Fruit fly (Drosophila melanogaster) whole organism, larva: ENCODE data around the gene cup.

Experiments used
- noc ChIP-seq: fragments of 200-800 bp; sonication (Bioruptor generic); optimal IDR thresholded peaks from 3 replicates; lab custom pipeline; 2019; ENCODE audit warnings: missing biosample characterization, mild to moderate bottlenecking, missing genetic modification characterization, moderate library complexity

The cup gene

dm6 chr2L:6667719-6668325 lies 4.4 kb downstream of the cup start, which contains the start of gene Galt:
Galt (minus strand) TSS chr2L:6668033.
- TF ChIP-seq noc (tag; lab: Kevin White, UChicago) = no peak

DNA sequence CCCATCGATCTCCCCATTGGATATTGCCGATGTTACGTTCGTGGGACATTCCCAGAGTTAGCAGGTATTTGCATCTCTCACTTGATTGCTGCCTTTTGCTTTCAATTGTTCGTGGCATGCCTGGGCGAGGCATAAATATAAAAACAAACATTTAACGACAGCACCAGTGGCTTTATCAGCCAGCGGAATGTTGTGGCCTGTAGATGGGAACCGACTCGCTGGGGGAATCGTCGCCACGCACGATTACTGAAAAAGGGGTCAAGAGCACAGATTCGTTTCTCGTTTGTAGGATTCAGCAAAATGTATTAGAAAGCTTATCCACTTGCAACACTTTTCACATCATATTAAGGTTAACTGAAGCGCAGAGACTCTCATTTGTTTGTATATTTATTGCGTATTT lies 7.9 kb downstream of the cup start:
- no peak for TF ChIP-seq noc (tag; lab: Kevin White, UChicago)

- peak; percentile 17 for TF ChIP-seq noc (tag; lab: Kevin White, UChicago)
Measured at dm6 chr2L:6673211-6674012, 9.9 kb downstream of the cup start, which contains the start of gene Spn27A. Spn27A (minus strand) TSS chr2L:6673347.

dm6 chr2L:6676535-6676934 lies 13.1 kb downstream of the cup start, which contains the start of gene cort:
cort (minus strand) TSS chr2L:6676635.
- no peak for TF ChIP-seq noc (tag; lab: Kevin White, UChicago)

- no peak for TF ChIP-seq noc (tag; lab: Kevin White, UChicago)
Measured at dm6 chr2L:6677453-6677852, 14.0 kb downstream of the cup start, which contains the start of gene Nse1. Nse1 (minus strand) TSS chr2L:6677625.

DNA sequence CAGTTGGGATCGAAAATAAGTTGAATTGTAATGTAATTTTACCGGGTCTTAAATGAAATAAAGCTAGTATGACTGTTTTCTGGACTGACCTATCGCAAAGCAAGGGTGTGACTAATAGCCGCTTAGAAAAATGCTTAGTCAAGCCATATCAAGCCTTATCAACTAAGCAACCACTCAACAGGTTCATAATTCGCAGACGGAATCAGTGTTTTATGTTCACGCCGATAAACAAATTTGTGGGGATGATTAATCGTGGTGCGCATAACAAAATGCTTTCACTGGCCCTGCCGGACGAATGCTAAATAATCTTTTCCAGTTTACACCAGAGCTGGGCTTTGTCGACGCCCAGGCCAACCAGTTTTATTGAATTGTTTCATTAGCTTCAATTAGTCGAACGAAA lies 19.4 kb downstream of the cup start:
- peak; percentile 47 for TF ChIP-seq noc (tag; lab: Kevin White, UChicago)

DNA sequence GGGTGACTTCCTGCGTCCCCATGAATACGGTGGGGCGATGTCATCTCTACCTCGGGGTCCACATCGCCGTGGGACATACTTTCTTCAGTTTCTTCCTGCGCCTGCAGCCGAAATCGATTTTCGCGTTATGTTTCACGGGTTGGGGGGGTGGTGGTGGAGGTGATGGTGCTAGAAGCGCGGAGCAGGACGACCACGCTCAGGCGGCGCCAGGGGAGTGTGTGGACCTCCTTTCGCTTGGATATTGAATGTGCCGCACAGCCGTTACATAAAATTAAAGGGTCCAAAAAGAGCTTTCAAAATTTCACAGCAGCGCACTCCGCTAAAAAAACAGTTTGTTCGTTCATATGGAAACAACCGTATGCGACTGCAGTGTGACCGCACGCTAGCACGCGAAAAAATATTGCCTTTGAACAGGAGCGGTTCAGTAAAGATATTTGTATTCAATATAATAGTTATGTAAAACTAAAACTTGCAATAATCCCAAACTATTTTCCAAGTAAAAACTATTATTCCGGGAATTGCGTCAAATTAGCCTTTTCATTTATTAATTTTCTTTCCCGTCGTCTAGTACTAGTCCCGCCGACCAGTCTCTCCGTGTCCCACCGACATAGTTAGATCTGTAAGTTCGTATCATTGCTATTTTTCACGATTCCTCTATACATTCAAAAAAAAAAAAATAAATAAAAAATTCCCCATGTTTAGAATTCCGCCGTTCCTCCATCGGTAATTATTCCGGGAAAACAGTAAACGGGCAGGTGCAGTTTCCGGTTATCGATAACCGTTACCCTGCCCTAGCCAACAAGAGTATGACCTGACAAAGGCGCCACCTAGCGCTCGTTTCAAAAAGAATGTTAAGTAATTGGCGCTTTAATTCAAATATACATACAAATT lies 20.8 kb downstream of the cup start, which contains the start of gene Nhe3:
Gene Nhe3, minus strand, starts transcription at position 373 of the 891 bp plus-strand sequence.
- TF ChIP-seq noc (tag; lab: Kevin White, UChicago) = peak; percentile 61

DNA sequence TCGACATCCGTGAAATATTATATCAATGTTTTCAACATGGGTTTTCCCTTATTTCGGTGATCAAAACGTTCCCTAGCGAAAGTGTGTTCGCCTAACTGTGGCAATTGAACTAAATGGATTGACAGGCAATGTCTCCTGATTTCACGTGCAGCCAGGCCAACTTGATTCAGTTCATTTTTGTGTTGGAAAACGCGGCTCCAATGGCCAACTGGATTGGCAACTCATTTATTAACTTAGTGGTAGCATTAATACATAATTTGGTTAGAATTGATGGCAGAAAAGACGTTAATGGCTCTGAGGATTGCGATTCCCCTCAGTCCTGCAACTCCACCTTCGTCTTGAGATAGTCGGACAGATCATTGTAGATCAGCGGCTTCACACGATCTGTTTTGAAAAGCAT lies 23.1 kb downstream of the cup start, which contains the start of gene CG11327:
Gene CG11327, minus strand, starts transcription at position 101 of the 400 bp plus-strand sequence.
- no peak for TF ChIP-seq noc (tag; lab: Kevin White, UChicago)

DNA sequence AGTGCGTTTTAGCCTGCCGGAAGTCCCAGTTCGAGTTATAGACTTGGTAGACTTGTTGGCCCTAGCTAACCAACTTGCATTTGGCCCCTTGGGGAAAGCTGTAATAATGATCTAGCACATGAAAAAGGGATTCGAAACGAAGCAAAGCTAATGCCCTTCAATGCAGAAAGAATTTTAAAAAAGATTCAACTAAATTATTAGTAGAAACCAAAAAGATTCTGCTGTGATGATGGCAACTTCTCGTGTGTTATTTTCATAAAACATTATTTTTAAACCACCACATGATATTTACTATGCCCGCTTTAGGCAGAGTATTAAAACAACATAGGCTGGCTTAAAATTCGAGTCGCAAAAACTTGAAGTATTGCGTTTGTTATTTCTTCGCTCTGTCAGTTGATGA lies 28.6 kb downstream of the cup start:
- TF ChIP-seq noc (tag; lab: Kevin White, UChicago) = no peak

DNA sequence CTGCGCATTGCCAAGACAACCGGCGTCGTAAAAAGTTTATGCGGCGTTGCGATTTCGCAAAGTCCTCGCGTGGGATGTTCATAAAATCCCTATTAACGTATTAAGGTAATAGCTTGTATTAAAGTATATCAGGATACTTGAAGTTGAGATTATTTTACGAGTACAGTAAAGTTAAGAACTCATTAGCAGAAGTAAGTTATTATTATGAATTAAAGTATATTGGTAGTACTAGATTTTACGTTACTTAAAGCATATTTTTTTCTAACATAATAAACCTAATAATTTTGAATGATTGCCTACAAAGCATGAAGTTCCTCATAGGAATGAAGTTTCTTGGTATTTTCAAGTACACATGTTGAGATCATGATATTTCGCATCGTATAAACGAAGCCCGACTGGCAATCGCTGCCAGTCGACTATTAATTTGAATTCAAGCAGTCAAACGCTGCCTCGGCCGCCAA lies 30.4 kb downstream of the cup start:
- peak; percentile 48 for TF ChIP-seq noc (tag; lab: Kevin White, UChicago)

DNA sequence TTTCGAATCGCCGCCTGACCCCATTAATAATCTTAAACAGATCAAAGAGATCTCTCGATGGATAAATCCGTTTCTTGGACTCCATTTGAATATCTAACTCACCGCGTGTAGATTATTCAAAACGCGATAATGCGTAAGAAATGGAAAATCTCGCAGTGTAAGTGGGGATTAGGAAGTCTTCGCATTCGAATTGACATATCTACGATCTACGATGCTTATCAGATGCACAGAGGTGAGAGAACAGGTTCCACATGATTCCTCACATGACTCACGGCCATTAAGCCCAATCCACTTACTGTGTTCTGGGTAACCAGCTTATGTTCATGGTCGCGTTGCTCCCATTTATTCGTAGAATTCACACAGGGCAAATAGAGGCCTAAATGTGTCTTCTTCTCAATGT lies 32.8 kb downstream of the cup start:
- TF ChIP-seq noc (tag; lab: Kevin White, UChicago) = no peak

DNA sequence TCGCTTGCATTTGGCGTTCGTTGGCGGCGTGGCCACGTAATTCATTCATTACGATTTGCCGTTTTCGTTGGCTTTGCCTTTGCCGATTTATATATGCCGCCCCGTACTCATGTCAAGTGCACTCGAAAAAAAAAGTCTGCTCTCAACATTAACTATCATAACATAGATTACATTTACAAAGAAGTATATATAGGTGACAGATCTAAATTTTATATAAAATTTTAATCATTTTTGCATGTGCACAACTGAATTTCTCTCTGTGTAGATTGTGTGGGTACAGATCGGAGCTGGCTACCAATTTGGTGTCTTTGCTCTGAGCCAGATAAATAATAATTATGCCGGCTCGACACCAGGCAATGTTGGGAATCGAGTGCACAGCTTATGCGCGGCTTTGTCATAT lies 34.9 kb downstream of the cup start:
- TF ChIP-seq noc (tag; lab: Kevin White, UChicago) = no peak

dm6 chr2L:6700742-6701141 lies 37.3 kb downstream of the cup start:
- TF ChIP-seq noc (tag; lab: Kevin White, UChicago) = no peak

- no peak for TF ChIP-seq noc (tag; lab: Kevin White, UChicago)
Measured at dm6 chr2L:6701409-6702199, 38.1 kb downstream of the cup start.

DNA sequence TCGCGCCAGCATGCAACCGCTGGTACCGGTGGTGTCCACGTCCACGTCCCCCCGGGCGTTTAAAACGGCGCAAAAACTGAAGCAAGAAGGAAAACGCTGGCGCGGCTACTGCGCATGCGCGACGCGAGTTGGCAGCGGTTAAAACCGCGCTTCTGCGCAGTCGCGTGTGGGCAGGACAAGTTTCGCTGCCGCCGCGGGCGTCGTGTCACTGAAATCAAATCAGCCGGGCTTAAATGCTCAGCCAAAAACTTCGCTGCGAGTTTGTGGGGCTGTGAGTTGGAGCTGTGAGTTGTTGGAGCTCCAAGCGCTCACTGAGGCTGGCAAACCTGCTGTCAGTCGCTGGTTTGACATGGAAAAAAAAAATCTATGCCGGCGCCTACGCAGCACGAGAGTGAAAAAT lies 41.6 kb downstream of the cup start:
- no peak for TF ChIP-seq noc (tag; lab: Kevin White, UChicago)
